Worm (Caenorhabditis elegans): ENCODE data around the gene alh-9.
A peak's percentile ranks its signal among the peaks of the same experiment; 100 is the strongest.

alh-9 gene

ce11 chrIII:5882284-5882683, 26.5 kb downstream of the alh-9 start (continued):
- TF ChIP-seq athp-1 (tag; optimal IDR thresholded peaks at IDR 0.05) (peak; percentile 39), hmg-20 (GFP tag; IDR thresholded peaks at IDR 0.05) (no peak), mcd-1 (GFP tag; IDR thresholded peaks at IDR 0.05) (no peak), dox-1 (GFP tag; IDR thresholded peaks at IDR 0.05) (no peak), somi-1 (GFP tag; optimal IDR thresholded peaks at IDR 0.05) (no peak), tbx-9 (tag; optimal IDR thresholded peaks at IDR 0.05; ENCODE audit: borderline replicate concordance) (no peak), T26A5.8 (tag; optimal IDR thresholded peaks at IDR 0.05) (no peak), mel-28 (tag; optimal IDR thresholded peaks at IDR 0.05; ENCODE audit: borderline replicate concordance) (no peak), him-1 (tag; optimal IDR thresholded peaks at IDR 0.05) (peak; percentile 25), C17E4.6 (GFP tag; IDR thresholded peaks at IDR 0.05) (no peak), dpl-1 (GFP tag; optimal IDR thresholded peaks at IDR 0.05) (no peak), ama-1 (optimal IDR thresholded peaks at IDR 0.05) (no peak), ama-1 (GFP tag; optimal IDR thresholded peaks at IDR 0.05) (no peak), madf-6 (GFP tag; IDR thresholded peaks at IDR 0.05) (peak; percentile 57; the same call in 1 of the 2 replicates), F52B5.7 (tag; optimal IDR thresholded peaks at IDR 0.05) (peak; percentile 14)

- TF ChIP-seq ztf-26 (tag; optimal IDR thresholded peaks at IDR 0.05) (no peak), lag-1 (GFP tag; IDR thresholded peaks at IDR 0.05) (no peak), nhr-120 (GFP tag; IDR thresholded peaks at IDR 0.05) (no peak), B0019.2 (GFP tag; conservative IDR thresholded peaks at IDR 0.05) (no peak), dox-1 (GFP tag; IDR thresholded peaks at IDR 0.05) (no peak), xnd-1 (tag; optimal IDR thresholded peaks at IDR 0.05) (no peak), efl-1 (GFP tag; optimal IDR thresholded peaks at IDR 0.05) (no peak), ceh-91 (GFP tag; IDR thresholded peaks at IDR 0.05) (no peak), tbp1 (GFP tag; optimal IDR thresholded peaks at IDR 0.05) (no peak), hmg-1.2 (GFP tag; IDR thresholded peaks at IDR 0.05) (no peak), gei-17 (GFP tag; optimal IDR thresholded peaks at IDR 0.05) (no peak), C06A6.2 (GFP tag; conservative IDR thresholded peaks at IDR 0.05) (no peak), nfya-1 (tag; optimal IDR thresholded peaks at IDR 0.05; ENCODE audit: borderline replicate concordance, insufficient read depth) (no peak), snpc-1.1 (tag; optimal IDR thresholded peaks at IDR 0.05; ENCODE audit: insufficient read depth) (no peak), nfyb-1 (GFP tag; IDR thresholded peaks at IDR 0.05) (no peak), F49E8.2 (tag; optimal IDR thresholded peaks at IDR 0.05; ENCODE audit: insufficient read depth) (no peak), ztf-3 (GFP tag; optimal IDR thresholded peaks at IDR 0.05) (no peak), unc-130 (GFP tag; optimal IDR thresholded peaks at IDR 0.05) (no peak)
Observed at ce11 chrIII:5882823-5883222, 27.0 kb downstream of the alh-9 start, which contains the start of gene F01F1.14. Gene F01F1.14 (minus strand): TSS chrIII:5882923.

ce11 chrIII:5883517-5883916, 27.7 kb downstream of the alh-9 start:
- TF ChIP-seq aptf-2 (GFP tag; conservative IDR thresholded peaks at IDR 0.05) (no peak), Y53F4B.3 (GFP tag; IDR thresholded peaks at IDR 0.05) (no peak), sdz-38 (tag; optimal IDR thresholded peaks at IDR 0.05) (no peak), gei-17 (GFP tag; optimal IDR thresholded peaks at IDR 0.05) (no peak), F55B11.4 (tag; optimal IDR thresholded peaks at IDR 0.05; ENCODE audit: borderline replicate concordance, insufficient read depth) (no peak), atf-7 (tag; optimal IDR thresholded peaks at IDR 0.05) (no peak), bed-2 (GFP tag; IDR thresholded peaks at IDR 0.05) (no peak), nhr-27 (tag; optimal IDR thresholded peaks at IDR 0.05) (no peak), Y56A3A.18 (GFP tag; IDR thresholded peaks at IDR 0.05) (no peak), T26A5.8 (tag; optimal IDR thresholded peaks at IDR 0.05) (no peak), ztf-25 (GFP tag; IDR thresholded peaks at IDR 0.05) (no peak), F52B5.7 (tag; optimal IDR thresholded peaks at IDR 0.05) (no peak), hmg-20 (GFP tag; IDR thresholded peaks at IDR 0.05) (no peak), ZK185.1 (tag; optimal IDR thresholded peaks at IDR 0.05; ENCODE audit: poor library complexity, severe bottlenecking) (no peak), nfya-1 (tag; optimal IDR thresholded peaks at IDR 0.05; ENCODE audit: borderline replicate concordance, insufficient read depth) (no peak)

Data from whole organism, young adult.